Fruit fly (Drosophila melanogaster) whole organism, embryonic: ENCODE results near the gene CG13138.
A peak's percentile ranks its signal among the peaks of the same experiment; 100 is the strongest.

ENCODE experiments used
- Abd-B ChIP-seq: fragments of 200-800 bp; sonication (Bioruptor generic); optimal IDR thresholded peaks from 2 replicates; lab custom pipeline; 2018; ENCODE audit warnings: missing biosample characterization, mild to moderate bottlenecking, missing genetic modification characterization, moderate library complexity
- Atf-2 ChIP-seq: fragments of 200-800 bp; sonication (Bioruptor generic); optimal IDR thresholded peaks from 2 replicates; lab custom pipeline; 2016; ENCODE audit warnings: missing biosample characterization, missing genetic modification characterization
- B-H2 ChIP-seq: fragments of 200-800 bp; sonication (Bioruptor generic); optimal IDR thresholded peaks from 2 replicates; lab custom pipeline; 2018; ENCODE audit warnings: missing biosample characterization, mild to moderate bottlenecking, missing genetic modification characterization
- CG10147 ChIP-seq: fragments of 200-800 bp; sonication (Bioruptor generic); optimal IDR thresholded peaks from 2 replicates; lab custom pipeline; 2019; ENCODE audit warnings: missing biosample characterization, mild to moderate bottlenecking, missing genetic modification characterization, moderate library complexity
- CG10267 ChIP-seq: fragments of 200-800 bp; sonication (Bioruptor generic); optimal IDR thresholded peaks from 2 replicates; lab custom pipeline; 2018; ENCODE audit warnings: missing biosample characterization, mild to moderate bottlenecking, missing genetic modification characterization, moderate library complexity
- CG10979 ChIP-seq: fragments of 200-800 bp; sonication (Bioruptor generic); optimal IDR thresholded peaks from 2 replicates; lab custom pipeline; 2018; ENCODE audit warnings: missing biosample characterization, mild to moderate bottlenecking, missing genetic modification characterization, moderate library complexity
- CG11085 ChIP-seq: fragments of 200-800 bp; sonication (Bioruptor generic); IDR thresholded peaks from 2 replicates; pipeline ENCODE4 v1.3.6; 2022; ENCODE audit warnings: missing biosample characterization, missing genetic modification characterization
- CG12299 ChIP-seq: fragments of 200-800 bp; sonication (Bioruptor generic); optimal IDR thresholded peaks from 2 replicates; lab custom pipeline; 2018; ENCODE audit warnings: missing biosample characterization, mild to moderate bottlenecking, missing genetic modification characterization
- CG13287 ChIP-seq: fragments of 200-800 bp; sonication (Bioruptor generic); IDR thresholded peaks from 2 replicates; pipeline ENCODE4 v1.3.6; 2022; ENCODE audit warnings: missing biosample characterization, missing genetic modification characterization; ENCODE audit not compliant: partially characterized antibody
- CG14441 ChIP-seq: fragments of 200-800 bp; sonication (Bioruptor generic); IDR thresholded peaks from 2 replicates; pipeline ENCODE4 v1.3.6; 2022; ENCODE audit warnings: missing biosample characterization, missing genetic modification characterization
- CG14667 ChIP-seq: fragments of 200-800 bp; sonication (Bioruptor generic); IDR thresholded peaks from 2 replicates; pipeline ENCODE4 v1.3.6; 2022; ENCODE audit warnings: missing biosample characterization, missing genetic modification characterization
- CG15073 ChIP-seq: fragments of 200-800 bp; sonication (Bioruptor generic); optimal IDR thresholded peaks from 2 replicates; lab custom pipeline; 2016; ENCODE audit warnings: missing biosample characterization, missing genetic modification characterization
- CG17361 ChIP-seq: fragments of 200-800 bp; sonication (Bioruptor generic); IDR thresholded peaks from 3 replicates; pipeline ENCODE4 v1.3.6; 2022; ENCODE audit warnings: missing biosample characterization, missing genetic modification characterization
- CG17612 ChIP-seq: fragments of 200-800 bp; sonication (Bioruptor generic); IDR thresholded peaks from 2 replicates; pipeline ENCODE4 v1.3.6; 2022; ENCODE audit warnings: missing biosample characterization, missing genetic modification characterization
- CG34224 ChIP-seq: fragments of 200-800 bp; sonication (Bioruptor generic); IDR thresholded peaks from 3 replicates; pipeline ENCODE4 v1.3.6; 2022; ENCODE audit warnings: missing biosample characterization, missing genetic modification characterization; ENCODE audit not compliant: partially characterized antibody
- CG7271 ChIP-seq: fragments of 200-800 bp; sonication (Bioruptor generic); optimal IDR thresholded peaks from 2 replicates; lab custom pipeline; 2018; ENCODE audit warnings: missing biosample characterization, mild to moderate bottlenecking, missing genetic modification characterization, moderate library complexity
- CG8281 ChIP-seq: fragments of 200-800 bp; sonication (Bioruptor generic); optimal IDR thresholded peaks from 2 replicates; lab custom pipeline; 2018; ENCODE audit warnings: missing biosample characterization, mild to moderate bottlenecking, missing genetic modification characterization, moderate library complexity
- CG9437 ChIP-seq: fragments of 200-800 bp; sonication (Bioruptor generic); optimal IDR thresholded peaks from 2 replicates; lab custom pipeline; 2018; ENCODE audit warnings: missing biosample characterization, mild to moderate bottlenecking, missing genetic modification characterization
- CG9609 ChIP-seq: fragments of 200-800 bp; sonication (Bioruptor generic); optimal IDR thresholded peaks from 3 replicates; lab custom pipeline; 2016; ENCODE audit warnings: missing biosample characterization, missing genetic modification characterization
- CG9876 ChIP-seq: fragments of 200-800 bp; sonication (Bioruptor generic); optimal IDR thresholded peaks from 2 replicates; lab custom pipeline; 2016; ENCODE audit warnings: missing biosample characterization, missing genetic modification characterization
- D ChIP-seq, 2 experiments: fragments of 200-800 bp in 1 of 2; fragments of >200 bp in 1 of 2; sonication (Bioruptor generic) in 1 of 2; optimal IDR thresholded peaks; 2 replicates in 1 of 2; 3 replicates in 1 of 2; lab custom pipeline; 2017; ENCODE audit warnings: mild to moderate bottlenecking in 1 of 2, missing biosample characterization in 1 of 2, missing genetic modification characterization in 1 of 2, missing genetic modification reagents in 1 of 2
- Deaf1 ChIP-seq: fragments of 200-800 bp; optimal IDR thresholded peaks from 3 replicates; lab custom pipeline; 2019; ENCODE audit warnings: missing biosample characterization, mild to moderate bottlenecking, missing genetic modification characterization, moderate library complexity
- Dek ChIP-seq: fragments of 200-800 bp; sonication (Bioruptor generic); optimal IDR thresholded peaks from 3 replicates; lab custom pipeline; 2019; ENCODE audit warnings: missing biosample characterization, mild to moderate bottlenecking, missing genetic modification characterization, moderate library complexity
- Fer3 ChIP-seq: fragments of 200-800 bp; sonication (Bioruptor generic); optimal IDR thresholded peaks from 2 replicates; lab custom pipeline; 2018; ENCODE audit warnings: missing biosample characterization, mild to moderate bottlenecking, missing genetic modification characterization, moderate library complexity
- Gsc ChIP-seq: fragments of 200-800 bp; sonication (Bioruptor generic); IDR thresholded peaks from 2 replicates; pipeline ENCODE4 v1.3.6; 2022; ENCODE audit warnings: missing biosample characterization, missing genetic modification characterization
- H15 ChIP-seq: fragments of 200-800 bp; sonication (Bioruptor generic); IDR thresholded peaks from 3 replicates; pipeline ENCODE4 v1.3.6; 2022; ENCODE audit warnings: missing biosample characterization, missing genetic modification characterization
- HLHmδ ChIP-seq: fragments of 200-800 bp; sonication (Bioruptor generic); optimal IDR thresholded peaks from 2 replicates; lab custom pipeline; 2018; ENCODE audit warnings: missing biosample characterization, mild to moderate bottlenecking, missing genetic modification characterization, moderate library complexity
- Hmr ChIP-seq: fragments of 200-800 bp; sonication (Bioruptor generic); optimal IDR thresholded peaks from 3 replicates; lab custom pipeline; 2017; ENCODE audit warnings: mild to moderate bottlenecking, missing biosample characterization, missing genetic modification reagents, missing genetic modification characterization
- Lhr ChIP-seq: fragments of 200-800 bp; sonication (Bioruptor generic); optimal IDR thresholded peaks from 3 replicates; lab custom pipeline; 2017; ENCODE audit warnings: mild to moderate bottlenecking, missing biosample characterization, missing genetic modification reagents, missing genetic modification characterization
- Lpt ChIP-seq: fragments of >200 bp; optimal IDR thresholded peaks from 2 replicates; lab custom pipeline; 2018; ENCODE audit warnings: missing biosample characterization, missing genetic modification characterization
- Nf-YC ChIP-seq: fragments of 200-800 bp; optimal IDR thresholded peaks from 3 replicates; lab custom pipeline; 2019; ENCODE audit warnings: missing biosample characterization, mild to moderate bottlenecking, missing genetic modification characterization, moderate library complexity
- Taf1 ChIP-seq: fragments of 200-800 bp; sonication (Bioruptor generic); IDR thresholded peaks from 2 replicates; pipeline ENCODE4 v1.3.6; 2022; ENCODE audit warnings: missing biosample characterization, missing genetic modification characterization
- caup ChIP-seq: fragments of 200-800 bp; sonication (Bioruptor generic); optimal IDR thresholded peaks from 3 replicates; lab custom pipeline; 2017; ENCODE audit warnings: missing biosample characterization, mild to moderate bottlenecking, missing genetic modification characterization, moderate library complexity; ENCODE audit not compliant: severe bottlenecking
- cg ChIP-seq: fragments of 200-800 bp; sonication (Bioruptor generic); optimal IDR thresholded peaks from 3 replicates; lab custom pipeline; 2019; ENCODE audit warnings: missing biosample characterization, mild to moderate bottlenecking, missing genetic modification characterization, moderate library complexity
- chif ChIP-seq, 2 experiments: fragments of 200-800 bp; sonication (Bioruptor generic); optimal IDR thresholded peaks; 3 replicates each; lab custom pipeline; 2016; ENCODE audit warnings: missing biosample characterization in 2 of 2, missing genetic modification characterization in 2 of 2
- crc ChIP-seq: fragments of 200-800 bp; sonication (Bioruptor generic); optimal IDR thresholded peaks from 2 replicates; lab custom pipeline; 2016; ENCODE audit warnings: missing biosample characterization, missing genetic modification characterization
- dimm ChIP-seq: fragments of 200-800 bp; sonication (Bioruptor generic); IDR thresholded peaks from 2 replicates; pipeline ENCODE4 v1.3.6; 2022; ENCODE audit warnings: missing biosample characterization, missing genetic modification characterization
- dmrt99B ChIP-seq: fragments of 200-800 bp; sonication (Bioruptor generic); optimal IDR thresholded peaks from 2 replicates; lab custom pipeline; 2018; ENCODE audit warnings: missing biosample characterization, mild to moderate bottlenecking, missing genetic modification characterization, moderate library complexity
- dpn ChIP-seq, 2 experiments: fragments of 200-800 bp; sonication (Bioruptor generic); optimal IDR thresholded peaks; 3 replicates each; lab custom pipeline; 2016; ENCODE audit warnings: missing biosample characterization in 2 of 2, missing genetic modification characterization in 2 of 2
- grau ChIP-seq: fragments of 200-800 bp; optimal IDR thresholded peaks from 3 replicates; lab custom pipeline; 2019; ENCODE audit warnings: missing biosample characterization, mild to moderate bottlenecking, missing genetic modification characterization, moderate library complexity
- lov ChIP-seq, 2 experiments: fragments of 200-800 bp in 1 of 2; fragments of >200 bp in 1 of 2; sonication (Bioruptor generic) in 1 of 2; IDR thresholded peaks in 1 of 2; optimal IDR thresholded peaks in 1 of 2; 2 replicates in 1 of 2; 3 replicates in 1 of 2; pipeline versions ENCODE4 v1.3.6 to Lab custom; 2017 to 2022; ENCODE audit warnings: missing biosample characterization in 1 of 2, missing genetic modification characterization in 1 of 2
- pum ChIP-seq: fragments of 200-800 bp; sonication (Bioruptor generic); optimal IDR thresholded peaks from 2 replicates; lab custom pipeline; 2016; ENCODE audit warnings: missing biosample characterization, missing genetic modification characterization
- salm ChIP-seq: fragments of 200-800 bp; sonication (Bioruptor generic); optimal IDR thresholded peaks from 2 replicates; lab custom pipeline; 2018; ENCODE audit warnings: missing biosample characterization, mild to moderate bottlenecking, missing genetic modification characterization
- sc ChIP-seq, 3 experiments: fragments of >200 bp in 2 of 3; fragments of 200-800 bp in 1 of 3; sonication (Bioruptor generic) in 1 of 3; optimal IDR thresholded peaks; 2 replicates in 2 of 3; 3 replicates in 1 of 3; lab custom pipeline; 2017; ENCODE audit warnings: mild to moderate bottlenecking in 1 of 3, missing biosample characterization in 1 of 3, missing genetic modification characterization in 1 of 3, missing genetic modification reagents in 1 of 3
- sd ChIP-seq: fragments of 200-800 bp; sonication (Bioruptor generic); optimal IDR thresholded peaks from 3 replicates; lab custom pipeline; 2018; ENCODE audit warnings: missing biosample characterization, mild to moderate bottlenecking, missing genetic modification characterization, moderate library complexity
- seq ChIP-seq: fragments of 200-800 bp; sonication (Bioruptor generic); IDR thresholded peaks from 2 replicates; pipeline ENCODE4 v1.3.6; 2022; ENCODE audit warnings: missing biosample characterization, missing genetic modification characterization
- sim ChIP-seq: fragments of 200-800 bp; sonication (Bioruptor generic); IDR thresholded peaks from 2 replicates; pipeline ENCODE4 v1.3.6; 2022; ENCODE audit warnings: missing biosample characterization, missing genetic modification characterization
- tup ChIP-seq: fragments of 200-800 bp; sonication (Bioruptor generic); optimal IDR thresholded peaks from 2 replicates; lab custom pipeline; 2016; ENCODE audit warnings: missing biosample characterization, mild to moderate bottlenecking, missing genetic modification characterization, moderate library complexity
- usp ChIP-seq: fragments of >200 bp; optimal IDR thresholded peaks from 2 replicates; lab custom pipeline; 2017; ENCODE audit warnings: missing biosample characterization, missing genetic modification characterization
- wdn ChIP-seq: fragments of 200-800 bp; sonication (Bioruptor generic); IDR thresholded peaks from 2 replicates; pipeline ENCODE4 v1.3.6; 2022; ENCODE audit warnings: missing biosample characterization, missing genetic modification characterization

The CG13138 gene

DNA sequence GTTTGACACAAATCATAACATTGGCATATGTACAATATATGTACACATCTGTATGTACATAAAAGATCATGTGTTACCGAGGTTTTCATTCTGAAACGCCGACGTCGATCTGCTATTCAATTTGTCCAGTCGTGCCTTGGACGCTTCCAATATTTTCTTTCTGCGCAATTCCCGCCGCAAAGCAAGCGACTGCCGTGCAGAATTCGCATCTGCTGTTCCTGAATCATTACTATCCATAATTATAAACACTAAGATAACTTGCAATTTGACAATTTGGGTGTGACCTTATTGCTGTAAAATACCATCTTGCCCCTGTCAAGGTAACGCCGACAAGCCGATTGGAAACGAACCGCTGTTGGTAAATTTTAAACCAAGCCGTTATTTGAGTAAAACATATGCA, 10.0 kb upstream of the CG13138 start (continued):
- TF ChIP-seq lov (optimal IDR thresholded peaks at IDR 0.05; lab: Kevin White, UChicago) (no peak), lov (GFP tag; IDR thresholded peaks at IDR 0.05; lab: Robert Waterston, UW) (no peak), wdn (GFP tag; lab: Robert Waterston, UW) (no peak), H15 (GFP tag; lab: Robert Waterston, UW) (no peak), salm (no peak), Gsc (GFP tag; lab: Robert Waterston, UW) (no peak), CG8281 (no peak), Nf-YC (tag; lab: Kevin White, UChicago) (no peak), Atf-2 (no peak), Dek (tag; lab: Kevin White, UChicago) (no peak), CG34224 (GFP tag; lab: Robert Waterston, UW) (0 out of 3 replicates have a peak, but pooled peaks have one; percentile 12), B-H2 (GFP tag; lab: Kevin White, UChicago) (no peak), CG7271 (tag; lab: Kevin White, UChicago) (no peak), CG14441 (GFP tag; lab: Robert Waterston, UW) (no peak), usp (no peak), CG9609 (no peak), Hmr (GFP tag; lab: Kevin White, UChicago) (no peak), CG15073 (GFP tag; lab: Kevin White, UChicago) (no peak), dimm (GFP tag; lab: Robert Waterston, UW) (no peak), HLHmδ (GFP tag; lab: Kevin White, UChicago) (no peak), grau (no peak), crc (GFP tag; lab: Kevin White, UChicago) (no peak), Taf1 (no peak), CG17612 (GFP tag; lab: Robert Waterston, UW) (no peak), CG9437 (no peak), caup (GFP tag; lab: Kevin White, UChicago) (no peak), D (optimal IDR thresholded peaks at IDR 0.05; lab: Kevin White, UChicago) (no peak), D (GFP tag; optimal IDR thresholded peaks at IDR 0.05; lab: Kevin White, UChicago) (no peak), CG10979 (tag; lab: Kevin White, UChicago) (no peak), dmrt99B (no peak), Lhr (GFP tag; lab: Kevin White, UChicago) (no peak), sim (GFP tag; lab: Robert Waterston, UW) (no peak), CG13287 (peak; percentile 42; the same call in 1 of the 2 replicates), Lpt (GFP tag; lab: Kevin White, UChicago) (no peak), Fer3 (no peak), sd (no peak), CG10267 (tag; lab: Kevin White, UChicago) (peak; percentile 5), tup (GFP tag; lab: Kevin White, UChicago) (no peak), chif (GFP tag; optimal IDR thresholded peaks at IDR 0.05; lab: Kevin White, UChicago) (no peak), cg (GFP tag; lab: Kevin White, UChicago) (no peak), CG14667 (GFP tag; lab: Robert Waterston, UW) (no peak), sc (optimal IDR thresholded peaks at IDR 0.05; lab: Kevin White, UChicago) (no peak), sc (GFP tag; optimal IDR thresholded peaks at IDR 0.05; lab: Kevin White, UChicago) (no peak), CG10147 (GFP tag; lab: Kevin White, UChicago) (no peak), Abd-B (GFP tag; lab: Kevin White, UChicago) (no peak), CG11085 (GFP tag; lab: Robert Waterston, UW) (no peak), pum (GFP tag; lab: Kevin White, UChicago) (no peak), CG17361 (GFP tag; lab: Robert Waterston, UW) (no peak), Deaf1 (tag; lab: Kevin White, UChicago) (no peak), CG9876 (no peak), dpn (GFP tag; optimal IDR thresholded peaks at IDR 0.05; lab: Kevin White, UChicago) (no peak), seq (GFP tag; lab: Robert Waterston, UW) (no peak), CG12299 (tag; lab: Kevin White, UChicago) (no peak)
